Fruit fly (Drosophila melanogaster) Kc167 (cell line): ENCODE data around the gene CG6508.

Experiments used
- Myc ChIP-seq: fragments of >200 bp; optimal IDR thresholded peaks from 2 replicates; lab custom pipeline; 2017; ENCODE audit warnings: missing external identifiers
- psq ChIP-seq: fragments of >200 bp; optimal IDR thresholded peaks from 2 replicates; lab custom pipeline; 2017; ENCODE audit warnings: missing external identifiers

DNA sequence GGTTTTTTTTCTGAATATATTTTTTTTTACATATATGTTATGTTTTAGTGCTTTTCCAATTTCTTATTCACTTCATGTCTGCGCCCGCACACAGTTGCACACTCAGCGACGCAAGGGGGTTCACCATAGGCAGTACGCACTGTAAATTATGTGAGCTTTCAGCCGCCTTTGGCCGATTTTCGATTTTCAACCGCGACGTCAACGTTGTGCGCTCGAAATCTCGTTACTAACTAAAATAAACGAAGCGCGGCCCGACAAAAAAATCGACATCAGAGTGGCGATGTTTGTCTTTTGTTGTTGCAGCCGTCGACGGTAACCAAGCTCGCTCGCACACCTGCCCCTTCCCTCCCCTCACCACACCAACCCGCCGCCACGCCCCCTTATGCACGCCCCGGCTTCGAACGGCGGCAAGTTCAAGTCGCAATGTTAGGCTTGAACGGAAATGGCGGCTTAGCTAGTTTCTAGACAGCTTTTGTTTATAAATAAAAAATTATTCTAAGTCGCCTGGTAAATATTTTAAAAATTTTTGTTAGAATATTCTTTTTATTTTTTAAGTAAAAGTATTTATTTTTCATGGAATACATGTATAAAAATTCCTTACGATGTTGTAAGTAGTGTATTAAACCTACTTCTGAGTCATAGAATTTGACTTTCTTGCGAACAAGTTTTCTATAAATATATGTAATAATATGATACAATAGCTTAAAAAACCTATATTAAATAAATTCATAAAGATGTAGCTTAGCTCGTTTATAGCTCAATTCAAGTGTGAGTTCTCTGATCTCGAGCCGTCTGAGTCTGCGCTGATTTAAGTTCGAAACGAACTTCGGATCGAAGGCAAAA lies 17.8 kb upstream of the CG6508 start, which contains the start of gene CG31869:
- TF ChIP-seq psq (no peak), Myc (lab: Kevin White, UChicago) (no peak)
